Fruit fly (Drosophila melanogaster): ENCODE measurements around the gene eIF2D.
A peak's percentile ranks its signal among the peaks of the same experiment; 100 is the strongest.

The eIF2D gene

DNA sequence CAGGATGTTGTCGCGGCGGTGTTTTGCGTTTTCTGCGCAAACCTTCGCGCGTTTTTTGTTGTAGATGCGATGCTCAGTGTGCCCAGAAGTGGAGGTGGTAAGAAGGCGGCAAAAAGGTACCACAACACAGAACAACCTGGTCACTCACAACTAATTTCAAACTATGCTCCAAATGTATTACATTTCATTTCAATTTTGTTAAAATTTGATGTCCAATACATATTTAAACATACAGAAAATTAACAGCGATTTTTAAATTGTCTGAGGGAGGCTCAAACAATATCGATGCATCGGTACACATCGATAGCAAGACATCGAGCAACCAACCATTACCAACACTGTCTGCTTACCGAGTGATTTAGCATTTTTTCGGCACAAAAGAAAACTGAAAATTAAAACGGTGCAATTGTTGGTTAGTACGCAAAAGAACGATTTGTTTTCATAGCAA lies 1.6 kb upstream of the eIF2D start, which contains the start of the genes Slbp and Rpn2 (continued):
- peak; percentile 1 for TF ChIP-seq CG1621 (tag; optimal IDR thresholded peaks at IDR 0.05)
- TF ChIP-seq Hr39 (GFP tag; optimal IDR thresholded peaks at IDR 0.05): peak; percentile 15
- TF ChIP-seq CG4318 (GFP tag; optimal IDR thresholded peaks at IDR 0.05): no peak
- TF ChIP-seq CG6163 (GFP tag; IDR thresholded peaks at IDR 0.05): no peak
- TF ChIP-seq Eip78C (GFP tag): peak; percentile 44
- TF ChIP-seq Met (GFP tag; optimal IDR thresholded peaks at IDR 0.05): no peak
- TF ChIP-seq Ets21C (GFP tag; optimal IDR thresholded peaks at IDR 0.05): no peak
- TF ChIP-seq Eip93F (GFP tag; optimal IDR thresholded peaks at IDR 0.05): no peak
- no peak for TF ChIP-seq CG6854 (GFP tag; optimal IDR thresholded peaks at IDR 0.05)
- no peak for TF ChIP-seq CG7368 (GFP tag; optimal IDR thresholded peaks at IDR 0.05)
- peak; percentile 81 for TF ChIP-seq Sox14 (GFP tag; optimal IDR thresholded peaks at IDR 0.05)
- TF ChIP-seq Sox15 (GFP tag; optimal IDR thresholded peaks at IDR 0.05): no peak
- no peak for TF ChIP-seq eg (GFP tag; IDR thresholded peaks at IDR 0.05)
- no peak for TF ChIP-seq Hr4 (GFP tag; optimal IDR thresholded peaks at IDR 0.05)
- no peak for TF ChIP-seq acj6 (GFP tag; optimal IDR thresholded peaks at IDR 0.05)
- TF ChIP-seq Blimp-1 (GFP tag; optimal IDR thresholded peaks at IDR 0.05): no peak

- TF ChIP-seq CG6163 (GFP tag; IDR thresholded peaks at IDR 0.05) (peak; percentile 57; the same call in 2 of the 3 replicates), Ets96B (tag; optimal IDR thresholded peaks at IDR 0.05) (no peak), esn (GFP tag; optimal IDR thresholded peaks at IDR 0.05) (peak; percentile 33), Eip75B (GFP tag; optimal IDR thresholded peaks at IDR 0.05) (peak; percentile 80), fkh (GFP tag; optimal IDR thresholded peaks at IDR 0.05) (no peak), lz (GFP tag; optimal IDR thresholded peaks at IDR 0.05) (peak; percentile 9), CG10631 (GFP tag; optimal IDR thresholded peaks at IDR 0.05) (no peak), salr (GFP tag; optimal IDR thresholded peaks at IDR 0.05) (no peak), CG1621 (tag; optimal IDR thresholded peaks at IDR 0.05) (peak; percentile 93), Hr39 (GFP tag; optimal IDR thresholded peaks at IDR 0.05) (peak; percentile 94), svp (GFP tag) (peak; percentile 96), Met (GFP tag; optimal IDR thresholded peaks at IDR 0.05) (no peak), vri (GFP tag; optimal IDR thresholded peaks at IDR 0.05) (no peak), CG16779 (tag; optimal IDR thresholded peaks at IDR 0.05) (no peak), CG11762 (GFP tag; optimal IDR thresholded peaks at IDR 0.05; ENCODE audit: insufficient read depth) (no peak), Smox (GFP tag; optimal IDR thresholded peaks at IDR 0.05) (no peak), Eip93F (GFP tag; optimal IDR thresholded peaks at IDR 0.05) (no peak), acj6 (GFP tag; optimal IDR thresholded peaks at IDR 0.05) (no peak), CG6792 (GFP tag; optimal IDR thresholded peaks at IDR 0.05) (no peak), ss (GFP tag; optimal IDR thresholded peaks at IDR 0.05) (peak in 1 of 2 experiments; percentile 27), fd59A (GFP tag; optimal IDR thresholded peaks at IDR 0.05) (no peak), pdm3 (GFP tag; optimal IDR thresholded peaks at IDR 0.05) (no peak), achi (GFP tag; optimal IDR thresholded peaks at IDR 0.05) (peak; percentile 100), CG11294 (GFP tag; IDR thresholded peaks at IDR 0.05) (no peak), Eip78C (GFP tag) (peak; percentile 36), CG4318 (GFP tag; optimal IDR thresholded peaks at IDR 0.05) (no peak), cyc (GFP tag; optimal IDR thresholded peaks at IDR 0.05) (peak; percentile 24), Sox14 (GFP tag; optimal IDR thresholded peaks at IDR 0.05) (peak; percentile 89), CG8632 (GFP tag; optimal IDR thresholded peaks at IDR 0.05) (no peak), fd85E (GFP tag; optimal IDR thresholded peaks at IDR 0.05) (no peak), Blimp-1 (GFP tag; optimal IDR thresholded peaks at IDR 0.05) (no peak), Hr4 (GFP tag; optimal IDR thresholded peaks at IDR 0.05) (no peak), CG31627 (GFP tag; optimal IDR thresholded peaks at IDR 0.05) (peak; percentile 12)
Measured at dm6 chr3R:29148072-29148471, 3.5 kb downstream of the eIF2D start, which contains the start of the genes CG11882 and Pglym78. TSS of gene CG11882 (minus strand) at chr3R:29148172. TSS of gene Pglym78 (plus strand) at chr3R:29148248.

dm6 chr3R:29146710-29147109 lies 4.9 kb downstream of the eIF2D start, which contains the start of gene CG14511:
TSS of gene CG14511 (minus strand) at chr3R:29146893.
- TF ChIP-seq topi (GFP tag; optimal IDR thresholded peaks at IDR 0.05) (no peak), acj6 (GFP tag; optimal IDR thresholded peaks at IDR 0.05) (no peak), Eip78C (GFP tag) (peak; percentile 2), CG6276 (GFP tag; optimal IDR thresholded peaks at IDR 0.05) (no peak), achi (GFP tag; optimal IDR thresholded peaks at IDR 0.05) (no peak), Blimp-1 (GFP tag; optimal IDR thresholded peaks at IDR 0.05) (peak; percentile 22), CG8119 (GFP tag; IDR thresholded peaks at IDR 0.05) (no peak), CG11294 (GFP tag; IDR thresholded peaks at IDR 0.05) (no peak), lz (GFP tag; optimal IDR thresholded peaks at IDR 0.05) (no peak), CG10669 (GFP tag; optimal IDR thresholded peaks at IDR 0.05) (no peak), CG11902 (GFP tag; optimal IDR thresholded peaks at IDR 0.05) (no peak), Gug (GFP tag; IDR thresholded peaks at IDR 0.05) (no peak), CG16779 (tag; optimal IDR thresholded peaks at IDR 0.05) (no peak)
